Worm (Caenorhabditis elegans) whole organism, early embryonic: ENCODE measurements around the gene Y110A2AL.5.

Experiments used
- B0310.2 ChIP-seq: sonication (generic microtip); optimal IDR thresholded peaks from 2 replicates; lab custom pipeline; 2016; ENCODE audit warnings: mild to moderate bottlenecking, missing genetic modification characterization, missing compliant biosample characterization
- ceh-13 ChIP-seq: fragments of 200-800 bp; sonication (Bioruptor generic); optimal IDR thresholded peaks from 2 replicates; lab custom pipeline; 2018; ENCODE audit warnings: mild to moderate bottlenecking, missing genetic modification characterization, missing compliant biosample characterization
- ets-7 ChIP-seq: sonication (generic microtip); optimal IDR thresholded peaks from 2 replicates; lab custom pipeline; 2016; ENCODE audit warnings: missing genotype, missing genetic modification characterization, missing compliant biosample characterization
- flt-1 ChIP-seq: fragments of 200-800 bp; sonication (Bioruptor generic); IDR thresholded peaks from 2 replicates; pipeline ENCODE4 v1.3.6; 2022; ENCODE audit warnings: missing genetic modification characterization, missing compliant biosample characterization
- hmg-4 ChIP-seq: fragments of 200-800 bp; sonication (Bioruptor generic); optimal IDR thresholded peaks from 2 replicates; lab custom pipeline; 2018; ENCODE audit warnings: mild to moderate bottlenecking, missing genetic modification characterization, missing compliant biosample characterization

ce11 chrII:2885518-2886449 is 21.5 kb downstream of the Y110A2AL.5 start:
- TF ChIP-seq B0310.2 (tag; lab: Kevin White, UChicago) (no peak), ceh-13 (GFP tag; lab: Kevin White, UChicago) (no peak), hmg-4 (no peak), ets-7 (tag; lab: Kevin White, UChicago) (no peak), flt-1 (no peak)
